Worm (Caenorhabditis elegans): ENCODE data around the gene ogt-1.

ogt-1 gene

ce11 chrIII:7155631-7156030 lies 2.0 kb upstream of the ogt-1 start (continued):
- TF ChIP-seq nhr-76 (tag; optimal IDR thresholded peaks at IDR 0.05) = peak; percentile 54
- no peak for TF ChIP-seq unc-130 (GFP tag; optimal IDR thresholded peaks at IDR 0.05)
- TF ChIP-seq daf-12 (tag; optimal IDR thresholded peaks at IDR 0.05) = no peak
- TF ChIP-seq duxl-1 (tag; optimal IDR thresholded peaks at IDR 0.05; ENCODE audit: poor library complexity) = peak; percentile 63
- TF ChIP-seq daf-8 (GFP tag; IDR thresholded peaks at IDR 0.05) = no peak
- no peak for TF ChIP-seq vab-7 (GFP tag; IDR thresholded peaks at IDR 0.05)
- peak; percentile 93 for TF ChIP-seq aha-1 (tag)
- TF ChIP-seq rbr-2 (tag; optimal IDR thresholded peaks at IDR 0.05) = peak; percentile 92
- peak; percentile 57 for TF ChIP-seq fos-1 (tag; optimal IDR thresholded peaks at IDR 0.05)
- no peak for TF ChIP-seq skn-1 (tag; optimal IDR thresholded peaks at IDR 0.05)
- peak; percentile 82 for TF ChIP-seq nhr-102 (tag; optimal IDR thresholded peaks at IDR 0.05)

DNA sequence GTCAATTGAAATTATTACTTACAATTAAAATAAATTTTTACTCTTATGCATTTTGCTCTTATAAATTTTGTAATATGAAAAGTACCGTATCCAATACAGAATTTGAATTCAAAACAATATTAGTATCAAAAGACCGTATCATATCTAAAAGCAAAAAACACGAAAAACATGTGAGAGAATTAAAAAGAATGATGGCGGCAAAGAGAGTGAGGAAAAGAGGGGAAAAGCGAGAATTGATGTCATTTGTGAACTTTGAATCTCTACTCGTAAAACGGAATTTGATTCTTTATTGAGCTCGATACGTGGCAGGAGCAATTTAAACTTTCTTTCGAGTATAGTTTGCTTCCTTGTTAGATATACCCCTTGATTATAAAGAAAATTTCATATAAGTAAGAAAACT lies 929 bp upstream of the ogt-1 start:
- TF ChIP-seq nhr-237 (tag; optimal IDR thresholded peaks at IDR 0.05) (no peak), nhr-42 (GFP tag; IDR thresholded peaks at IDR 0.05) (no peak), daf-16 (GFP tag; optimal IDR thresholded peaks at IDR 0.05) (no peak), daf-16 (tag; optimal IDR thresholded peaks at IDR 0.05) (peak; percentile 38), dve-1 (tag; optimal IDR thresholded peaks at IDR 0.05; ENCODE audit: insufficient read depth) (peak; percentile 71), nhr-28 (tag; optimal IDR thresholded peaks at IDR 0.05) (peak; percentile 49), hlh-11 (tag; optimal IDR thresholded peaks at IDR 0.05) (peak; percentile 48), hlh-30 (tag; optimal IDR thresholded peaks at IDR 0.05; ENCODE audit: insufficient read depth) (peak; percentile 46), dmd-6 (GFP tag; IDR thresholded peaks at IDR 0.05) (peak; percentile 38), mxl-3 (GFP tag; optimal IDR thresholded peaks at IDR 0.05) (no peak), nhr-77 (tag; optimal IDR thresholded peaks at IDR 0.05) (peak; percentile 25), php-3 (GFP tag; IDR thresholded peaks at IDR 0.05) (peak; percentile 52; the same call in 1 of the 2 replicates), mep-1 (tag; optimal IDR thresholded peaks at IDR 0.05) (peak; percentile 9), F44E2.7 (GFP tag; IDR thresholded peaks at IDR 0.05) (no peak), lsy-2 (tag; optimal IDR thresholded peaks at IDR 0.05) (peak in 1 of 2 experiments; percentile 15)

DNA sequence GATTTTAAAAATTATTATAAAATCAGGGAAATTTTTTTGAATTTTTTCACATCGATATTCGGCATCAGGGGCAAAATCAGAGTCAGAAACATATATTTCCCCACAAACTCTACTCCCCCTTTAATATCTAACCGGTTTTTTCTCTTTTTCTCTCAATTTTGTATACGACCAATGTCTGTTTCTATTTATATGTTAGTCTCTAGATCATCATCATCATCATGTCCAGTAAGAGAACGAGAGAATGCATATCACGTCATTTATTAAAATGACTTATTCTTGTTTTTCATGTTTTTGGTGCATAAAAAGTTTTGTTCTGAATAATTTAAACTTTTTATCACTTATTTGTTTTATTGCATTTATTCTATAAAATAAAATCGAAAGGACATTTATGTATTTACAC lies 1.0 kb downstream of the ogt-1 start:
- TF ChIP-seq Y5F2A.4 (GFP tag; optimal IDR thresholded peaks at IDR 0.05) (no peak), T26A8.4 (GFP tag; IDR thresholded peaks at IDR 0.05) (0 out of 2 replicates have a peak, but pooled peaks have one; percentile 7), F49E8.2 (tag; optimal IDR thresholded peaks at IDR 0.05; ENCODE audit: borderline replicate concordance) (no peak), lim-7 (GFP tag; IDR thresholded peaks at IDR 0.05) (no peak), ceh-28 (tag; optimal IDR thresholded peaks at IDR 0.05) (no peak), mdt-29 (GFP tag; IDR thresholded peaks at IDR 0.05) (no peak), dmd-6 (GFP tag; IDR thresholded peaks at IDR 0.05) (no peak), daf-19 (GFP tag; conservative IDR thresholded peaks at IDR 0.05) (no peak), ctbp-1 (GFP tag; IDR thresholded peaks at IDR 0.05) (0 out of 2 replicates have a peak, but pooled peaks have one; percentile 37), nhr-42 (GFP tag; IDR thresholded peaks at IDR 0.05) (no peak), pqm-1 (tag; optimal IDR thresholded peaks at IDR 0.05) (no peak), unc-62 (GFP tag; optimal IDR thresholded peaks at IDR 0.05 in 1 of 2) (no peak), unc-62 (tag; optimal IDR thresholded peaks at IDR 0.05) (no peak), hmg-1.1 (GFP tag; IDR thresholded peaks at IDR 0.05) (no peak), unc-39 (tag; optimal IDR thresholded peaks at IDR 0.05) (no peak), mep-1 (tag; optimal IDR thresholded peaks at IDR 0.05) (peak; percentile 2), dpl-1 (GFP tag; optimal IDR thresholded peaks at IDR 0.05) (no peak), F26F4.8 (GFP tag; conservative IDR thresholded peaks at IDR 0.05) (no peak), hlh-11 (tag; optimal IDR thresholded peaks at IDR 0.05) (no peak), spr-1 (tag; optimal IDR thresholded peaks at IDR 0.05) (no peak), zip-11 (GFP tag; IDR thresholded peaks at IDR 0.05) (no peak), sdz-12 (GFP tag; optimal IDR thresholded peaks at IDR 0.05) (no peak), ceh-20 (GFP tag; IDR thresholded peaks at IDR 0.05) (no peak), ama-1 (optimal IDR thresholded peaks at IDR 0.05) (no peak), unc-130 (GFP tag; optimal IDR thresholded peaks at IDR 0.05) (no peak), daf-12 (tag; optimal IDR thresholded peaks at IDR 0.05) (no peak), nhr-76 (tag; optimal IDR thresholded peaks at IDR 0.05) (no peak)
